Worm (Caenorhabditis elegans): ENCODE measurements around the gene htrl-1.

DNA sequence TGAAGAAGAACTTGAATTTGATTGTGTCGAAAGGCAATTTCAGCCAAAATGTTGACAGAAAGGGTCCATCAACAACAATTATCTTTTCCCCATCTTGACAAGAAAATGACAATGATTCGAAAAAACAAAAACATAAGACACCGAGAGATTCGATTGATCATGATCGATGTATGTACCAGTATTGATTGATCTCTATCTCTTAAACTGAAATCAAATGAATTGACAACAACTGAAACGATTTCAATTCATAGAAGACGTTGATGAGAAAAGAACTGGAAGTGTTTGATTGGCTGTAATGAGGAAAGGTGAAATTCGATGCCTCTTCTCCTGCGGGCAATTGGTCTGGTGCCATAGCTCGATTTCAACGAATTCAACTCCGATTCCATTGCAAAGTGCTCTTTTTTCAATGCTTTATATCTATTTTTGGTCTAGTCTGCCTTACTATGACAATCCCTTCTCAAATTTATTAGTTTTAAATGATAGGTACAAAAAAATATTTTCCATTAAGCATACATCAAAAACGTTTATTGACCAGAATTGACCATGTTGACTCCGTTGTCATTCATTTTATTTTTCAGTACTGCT lies 37.3 kb upstream of the htrl-1 start:
- TF ChIP-seq klf-2 (GFP tag; conservative IDR thresholded peaks at IDR 0.05) (no peak), ref-1 (GFP tag; conservative IDR thresholded peaks at IDR 0.05) (no peak), flt-1 (GFP tag; IDR thresholded peaks at IDR 0.05) (no peak), tab-1 (GFP tag; IDR thresholded peaks at IDR 0.05) (no peak), T22C8.4 (GFP tag; IDR thresholded peaks at IDR 0.05) (no peak), med-1 (GFP tag; optimal IDR thresholded peaks at IDR 0.05; ENCODE audit: insufficient read depth) (no peak)
